Worm (Caenorhabditis elegans): Measurements from ENCODE around the gene C06E1.11.

ce11 chrIII:8646021-8646420 is 29.5 kb upstream of the C06E1.11 start:
- TF ChIP-seq egl-27 (tag; optimal IDR thresholded peaks at IDR 0.05) = no peak
- no peak for TF ChIP-seq pha-4 (tag; optimal IDR thresholded peaks at IDR 0.05)
- TF ChIP-seq nhr-23 (tag; optimal IDR thresholded peaks at IDR 0.05) = no peak
- TF ChIP-seq sea-2 (GFP tag; optimal IDR thresholded peaks at IDR 0.05) = no peak
- no peak for TF ChIP-seq snpc-4 (tag; optimal IDR thresholded peaks at IDR 0.05)
- no peak for TF ChIP-seq lsy-12 (tag; optimal IDR thresholded peaks at IDR 0.05)
- no peak for TF ChIP-seq nhr-11 (tag; optimal IDR thresholded peaks at IDR 0.05)
- no peak for TF ChIP-seq fos-1 (tag; optimal IDR thresholded peaks at IDR 0.05)
- TF ChIP-seq ceh-82 (tag; optimal IDR thresholded peaks at IDR 0.05) = no peak
- TF ChIP-seq pqm-1 (tag; optimal IDR thresholded peaks at IDR 0.05) = no peak
- no peak for TF ChIP-seq jun-1 (tag; optimal IDR thresholded peaks at IDR 0.05)
- no peak for TF ChIP-seq elt-3 (tag; optimal IDR thresholded peaks at IDR 0.05)
- no peak for TF ChIP-seq unc-62 (GFP tag; optimal IDR thresholded peaks at IDR 0.05)

All from whole organism, L3 larva.